Fruit fly (Drosophila melanogaster): ENCODE measurements around the gene CG14316.

CG14316 gene

dm6 chr3R:18167416-18168237 lies 15.7 kb downstream of the CG14316 start, which contains the start of gene wrd (continued):
- 0 out of 2 replicates have a peak, but pooled peaks have one; percentile 11 for TF ChIP-seq CG14014 (GFP tag; IDR thresholded peaks at IDR 0.05)
- peak; percentile 82; the same call in 3 of the 4 replicates for TF ChIP-seq chinmo (GFP tag; IDR thresholded peaks at IDR 0.05; ENCODE audit: partially characterized antibody)
- TF ChIP-seq nerfin-1 (tag; optimal IDR thresholded peaks at IDR 0.05), result peak; percentile 39
- TF ChIP-seq fd96Cb (tag; optimal IDR thresholded peaks at IDR 0.05), result peak; percentile 25
- TF ChIP-seq bowl (GFP tag; IDR thresholded peaks at IDR 0.05), result no peak
- no peak for TF ChIP-seq CG8478 (optimal IDR thresholded peaks at IDR 0.05)
- no peak for TF ChIP-seq CG14965 (GFP tag; optimal IDR thresholded peaks at IDR 0.05; ENCODE audit: borderline replicate concordance)
- TF ChIP-seq CG15011 (GFP tag; optimal IDR thresholded peaks at IDR 0.05), result no peak
- TF ChIP-seq Nf-YC (tag; optimal IDR thresholded peaks at IDR 0.05), result peak; percentile 40
- TF ChIP-seq scrt (GFP tag; optimal IDR thresholded peaks at IDR 0.05), result peak; percentile 22
- TF ChIP-seq CG8944 (GFP tag; optimal IDR thresholded peaks at IDR 0.05), result no peak
- peak; percentile 48 for TF ChIP-seq gem (tag; optimal IDR thresholded peaks at IDR 0.05)
- TF ChIP-seq Oaz (GFP tag; IDR thresholded peaks at IDR 0.05), result no peak
- no peak for TF ChIP-seq CG3838 (GFP tag; optimal IDR thresholded peaks at IDR 0.05)
- no peak for TF ChIP-seq Optix (GFP tag; IDR thresholded peaks at IDR 0.05)
- TF ChIP-seq CG12942 (GFP tag; optimal IDR thresholded peaks at IDR 0.05), result no peak
- TF ChIP-seq Bgb (GFP tag; IDR thresholded peaks at IDR 0.05; ENCODE audit: partially characterized antibody), result peak; percentile 49
- TF ChIP-seq Dek (tag; optimal IDR thresholded peaks at IDR 0.05), result peak; percentile 6
- TF ChIP-seq CG10147 (GFP tag; optimal IDR thresholded peaks at IDR 0.05), result no peak
- peak; percentile 77 for TF ChIP-seq CG17361 (GFP tag; IDR thresholded peaks at IDR 0.05)
- TF ChIP-seq Side (GFP tag; optimal IDR thresholded peaks at IDR 0.05), result no peak
- no peak for TF ChIP-seq Mes4 (GFP tag; optimal IDR thresholded peaks at IDR 0.05)
- TF ChIP-seq fd3F (GFP tag; optimal IDR thresholded peaks at IDR 0.05), result no peak
- TF ChIP-seq CG33557 (GFP tag; optimal IDR thresholded peaks at IDR 0.05), result no peak
- TF ChIP-seq Oli (tag; optimal IDR thresholded peaks at IDR 0.05), result peak; percentile 33
- no peak for TF ChIP-seq CG11560 (tag; IDR thresholded peaks at IDR 0.05)
- no peak for TF ChIP-seq CG13296 (GFP tag; optimal IDR thresholded peaks at IDR 0.05)
- TF ChIP-seq TFAM (GFP tag; optimal IDR thresholded peaks at IDR 0.05), result no peak
- TF ChIP-seq dimm (GFP tag; IDR thresholded peaks at IDR 0.05), result no peak
- no peak for TF ChIP-seq nerfin-2 (GFP tag; IDR thresholded peaks at IDR 0.05; ENCODE audit: partially characterized antibody)
- TF ChIP-seq CG2889 (GFP tag; IDR thresholded peaks at IDR 0.05), result no peak
- no peak for TF ChIP-seq ro (GFP tag; IDR thresholded peaks at IDR 0.05)
- TF ChIP-seq CG17829 (tag; optimal IDR thresholded peaks at IDR 0.05), result peak; percentile 20
- TF ChIP-seq CG9215 (GFP tag; IDR thresholded peaks at IDR 0.05), result no peak
- peak; percentile 44 for TF ChIP-seq CG18619 (GFP tag; optimal IDR thresholded peaks at IDR 0.05)
- TF ChIP-seq maf-S (GFP tag; optimal IDR thresholded peaks at IDR 0.05), result no peak
- TF ChIP-seq ATbp (GFP tag; optimal IDR thresholded peaks at IDR 0.05), result no peak
- no peak for TF ChIP-seq CG13894 (tag; optimal IDR thresholded peaks at IDR 0.05)
- no peak for TF ChIP-seq Antp (GFP tag; optimal IDR thresholded peaks at IDR 0.05)
- peak in 1 of 2 experiments; percentile 67 for TF ChIP-seq Pdp1 (GFP tag; optimal IDR thresholded peaks at IDR 0.05)
- TF ChIP-seq gt (GFP tag; IDR thresholded peaks at IDR 0.05), result no peak
- TF ChIP-seq bab2 (GFP tag; optimal IDR thresholded peaks at IDR 0.05), result peak; percentile 6
- peak; percentile 12 for TF ChIP-seq CG4617 (GFP tag; optimal IDR thresholded peaks at IDR 0.05; ENCODE audit: borderline replicate concordance)
- TF ChIP-seq Rfx (GFP tag; IDR thresholded peaks at IDR 0.05), result no peak
- TF ChIP-seq Sry-δ (GFP tag; optimal IDR thresholded peaks at IDR 0.05), result peak; percentile 12
- TF ChIP-seq BEAF-32 (GFP tag; optimal IDR thresholded peaks at IDR 0.05), result peak; percentile 53
- no peak for TF ChIP-seq CG18011 (GFP tag; optimal IDR thresholded peaks at IDR 0.05)
- TF ChIP-seq CG8290 (GFP tag; optimal IDR thresholded peaks at IDR 0.05), result no peak
- TF ChIP-seq CG8290 (tag; optimal IDR thresholded peaks at IDR 0.05), result peak in 1 of 2 experiments; percentile 28

Data from whole organism, embryonic.